Worm (Caenorhabditis elegans): ENCODE results near the gene F08D12.15.

F08D12.15 gene

ce11 chrII:2787849-2788248, 21.4 kb downstream of the F08D12.15 start:
- TF ChIP-seq bed-2 (GFP tag; IDR thresholded peaks at IDR 0.05) = no peak
- TF ChIP-seq ztf-25 (GFP tag; IDR thresholded peaks at IDR 0.05) = no peak
- peak; percentile 26; the same call in 1 of the 2 replicates for TF ChIP-seq madf-6 (GFP tag; IDR thresholded peaks at IDR 0.05)
- TF ChIP-seq F49E8.2 (tag; optimal IDR thresholded peaks at IDR 0.05; ENCODE audit: insufficient read depth) = no peak
- TF ChIP-seq egrh-3 (GFP tag; IDR thresholded peaks at IDR 0.05) = peak; percentile 25; the same call in 1 of the 2 replicates
- no peak for TF ChIP-seq lin-26 (GFP tag; IDR thresholded peaks at IDR 0.05)
- no peak for TF ChIP-seq die-1 (tag; optimal IDR thresholded peaks at IDR 0.05)
- TF ChIP-seq zfh-2 (GFP tag; conservative IDR thresholded peaks at IDR 0.05) = peak; percentile 66; the same call in 1 of the 2 replicates
- no peak for TF ChIP-seq mel-28 (tag; optimal IDR thresholded peaks at IDR 0.05; ENCODE audit: borderline replicate concordance)

- peak; percentile 73 for TF ChIP-seq zfh-2 (GFP tag; conservative IDR thresholded peaks at IDR 0.05)
- TF ChIP-seq hmg-1.2 (GFP tag; IDR thresholded peaks at IDR 0.05) = no peak
Observed at ce11 chrII:2791693-2792092, 25.3 kb downstream of the F08D12.15 start.

ce11 chrII:2795413-2795812, 29.0 kb downstream of the F08D12.15 start:
- TF ChIP-seq madf-6 (GFP tag; IDR thresholded peaks at IDR 0.05) (no peak), hsf-1 (GFP tag; IDR thresholded peaks at IDR 0.05) (no peak), dpff-1 (tag; optimal IDR thresholded peaks at IDR 0.05) (no peak)

ce11 chrII:2796431-2796830, 30.0 kb downstream of the F08D12.15 start:
- TF ChIP-seq zfh-2 (GFP tag; conservative IDR thresholded peaks at IDR 0.05) (peak; percentile 56), cebp-1 (GFP tag; IDR thresholded peaks at IDR 0.05) (no peak), cebp-1 (tag; optimal IDR thresholded peaks at IDR 0.05) (no peak), F55B11.4 (tag; optimal IDR thresholded peaks at IDR 0.05; ENCODE audit: borderline replicate concordance, insufficient read depth) (no peak), atf-7 (tag; optimal IDR thresholded peaks at IDR 0.05) (no peak), F52B5.7 (tag; optimal IDR thresholded peaks at IDR 0.05) (no peak), dpff-1 (tag; optimal IDR thresholded peaks at IDR 0.05) (no peak), K12H6.12 (tag; optimal IDR thresholded peaks at IDR 0.05) (no peak), him-1 (tag; optimal IDR thresholded peaks at IDR 0.05) (no peak)

- TF ChIP-seq F37B4.10 (GFP tag; IDR thresholded peaks at IDR 0.05) = no peak
- no peak for TF ChIP-seq F55B11.4 (tag; optimal IDR thresholded peaks at IDR 0.05; ENCODE audit: borderline replicate concordance, insufficient read depth)
- TF ChIP-seq ceh-91 (GFP tag; IDR thresholded peaks at IDR 0.05) = no peak
- TF ChIP-seq tbp1 (GFP tag; optimal IDR thresholded peaks at IDR 0.05) = no peak
- no peak for TF ChIP-seq snpc-1.1 (tag; optimal IDR thresholded peaks at IDR 0.05; ENCODE audit: insufficient read depth)
- TF ChIP-seq F33H1.4 (GFP tag; IDR thresholded peaks at IDR 0.05) = no peak
- no peak for TF ChIP-seq ztf-22 (GFP tag; optimal IDR thresholded peaks at IDR 0.05)
- TF ChIP-seq die-1 (tag; optimal IDR thresholded peaks at IDR 0.05) = no peak
Observed at ce11 chrII:2797951-2798350, 31.5 kb downstream of the F08D12.15 start.

- TF ChIP-seq lir-1 (GFP tag; conservative IDR thresholded peaks at IDR 0.05) (no peak), nfya-2 (GFP tag; IDR thresholded peaks at IDR 0.05) (no peak), nhr-179 (tag; optimal IDR thresholded peaks at IDR 0.05) (no peak), Y53F4B.3 (GFP tag; IDR thresholded peaks at IDR 0.05) (no peak), ceh-40 (GFP tag; IDR thresholded peaks at IDR 0.05) (no peak), nhr-27 (tag; optimal IDR thresholded peaks at IDR 0.05) (no peak), nhr-80 (tag; optimal IDR thresholded peaks at IDR 0.05) (peak; percentile 67), aptf-2 (GFP tag; conservative IDR thresholded peaks at IDR 0.05) (no peak), F57A8.1 (GFP tag; optimal IDR thresholded peaks at IDR 0.05) (no peak), zfh-2 (GFP tag; conservative IDR thresholded peaks at IDR 0.05) (no peak), lin-26 (GFP tag; IDR thresholded peaks at IDR 0.05) (no peak), somi-1 (GFP tag; optimal IDR thresholded peaks at IDR 0.05) (no peak), gei-17 (GFP tag; optimal IDR thresholded peaks at IDR 0.05) (no peak), attf-5 (GFP tag; optimal IDR thresholded peaks at IDR 0.05) (no peak), ccch-3 (GFP tag; optimal IDR thresholded peaks at IDR 0.05) (no peak), ekl-4 (GFP tag; IDR thresholded peaks at IDR 0.05) (0 out of 2 replicates have a peak, but pooled peaks have one; percentile 38)
Observed at ce11 chrII:2800550-2801233, 34.3 kb downstream of the F08D12.15 start, which contains the start of gene nhr-119. nhr-119 (minus strand) TSS chrII:2800600.

Data from whole organism, young adult.